Fruit fly (Drosophila melanogaster): Measurements from ENCODE around the gene CG32983.

Gene CG32983

DNA sequence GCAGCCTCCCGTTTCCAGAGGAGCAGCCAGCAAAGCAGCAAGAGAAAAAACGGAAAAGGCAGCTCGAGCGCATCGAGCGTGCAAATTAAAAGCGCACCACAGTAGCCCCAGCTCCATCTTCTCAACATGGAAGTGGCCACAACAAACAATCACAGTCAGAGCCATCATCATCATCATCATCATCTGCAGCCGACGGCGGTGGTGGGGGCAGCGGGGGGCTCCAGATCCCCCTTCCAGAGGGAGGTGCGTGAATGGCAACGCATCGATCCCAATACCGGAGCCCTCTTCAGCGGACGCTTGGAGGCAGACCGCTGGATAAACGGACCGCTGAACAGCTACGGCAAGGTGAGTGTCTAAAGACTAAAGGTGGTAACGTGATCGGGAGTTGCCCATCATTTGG, 50.1 kb downstream of the CG32983 start:
- no peak for TF ChIP-seq CG32264 (GFP tag; optimal IDR thresholded peaks at IDR 0.05)
- no peak for TF ChIP-seq h (GFP tag; optimal IDR thresholded peaks at IDR 0.05)
- no peak for TF ChIP-seq Hnf4 (GFP tag; optimal IDR thresholded peaks at IDR 0.05)
- no peak for TF ChIP-seq fru (GFP tag; optimal IDR thresholded peaks at IDR 0.05)
- no peak for TF ChIP-seq usp (GFP tag; optimal IDR thresholded peaks at IDR 0.05)

Data from whole organism, wandering third instar larva.